Worm (Caenorhabditis elegans) whole organism, L4 larva: ENCODE measurements around the gene cyp-33C2.

ENCODE experiments used
- F10B5.3 ChIP-seq: sonication (generic microtip); optimal IDR thresholded peaks from 2 replicates; lab custom pipeline; 2016; ENCODE audit warnings: mild to moderate bottlenecking, missing genetic modification characterization, missing compliant biosample characterization
- F37D6.2 ChIP-seq: sonication (generic microtip); optimal IDR thresholded peaks from 2 replicates; lab custom pipeline; 2016; ENCODE audit warnings: mild to moderate bottlenecking, missing genetic modification characterization, missing compliant biosample characterization
- F44E2.7 ChIP-seq: fragments of 200-800 bp; sonication (Bioruptor generic); IDR thresholded peaks from 2 replicates; pipeline ENCODE4 v2.1.2; 2022; ENCODE audit warnings: missing genetic modification characterization, missing compliant biosample characterization
- R02D3.7 ChIP-seq: fragments of 150-350 bp; sonication (generic microtip); optimal IDR thresholded peaks from 3 replicates; lab custom pipeline; 2014; ENCODE audit warnings: missing biosample characterization, missing genetic modification characterization
- Y5F2A.4 ChIP-seq: fragments of 200-800 bp; sonication (Bioruptor generic); optimal IDR thresholded peaks from 2 replicates; lab custom pipeline; 2018; ENCODE audit warnings: mild to moderate bottlenecking, missing genetic modification characterization, missing compliant biosample characterization
- aha-1 ChIP-seq: fragments of 150-350 bp; peaks from one replicate; lab custom pipeline; 2014; ENCODE audit warnings: missing biosample characterization, missing genetic modification characterization
- aly-2 ChIP-seq: sonication (generic microtip); optimal IDR thresholded peaks from 2 replicates; lab custom pipeline; 2018; ENCODE audit warnings: missing biosample characterization, missing genetic modification characterization
- arid-1 ChIP-seq: fragments of 200-800 bp; sonication (Bioruptor generic); conservative IDR thresholded peaks from 2 replicates; pipeline ENCODE4 v1.3.6; 2022; ENCODE audit warnings: missing genetic modification reagents, missing genetic modification characterization, missing compliant biosample characterization
- attf-4 ChIP-seq: sonication (generic microtip); optimal IDR thresholded peaks from 3 replicates; lab custom pipeline; 2017; ENCODE audit warnings: missing biosample characterization, missing genetic modification characterization
- ceh-82 ChIP-seq: sonication (generic microtip); optimal IDR thresholded peaks from 2 replicates; lab custom pipeline; 2017; ENCODE audit warnings: missing biosample characterization, missing genetic modification characterization
- cey-2 ChIP-seq: sonication (generic microtip); optimal IDR thresholded peaks from 3 replicates; lab custom pipeline; 2017; ENCODE audit warnings: missing genetic modification characterization, mild to moderate bottlenecking, missing compliant biosample characterization, antibody characterized with exemption, borderline replicate concordance; ENCODE audit not compliant: insufficient read depth
- daf-16 ChIP-seq, 3 experiments: sonication (generic microtip); optimal IDR thresholded peaks; 2 replicates each; lab custom pipeline; 2016 to 2017; ENCODE audit warnings: missing genetic modification characterization in 3 of 3, missing genetic modification reagents in 3 of 3, mild to moderate bottlenecking in 2 of 3, missing compliant biosample characterization in 2 of 3, missing biosample characterization in 1 of 3, moderate library complexity in 1 of 3
- daf-19 ChIP-seq: fragments of 200-800 bp; sonication (Bioruptor generic); conservative IDR thresholded peaks from 2 replicates; pipeline ENCODE4 v1.3.6; 2022; ENCODE audit warnings: missing genetic modification characterization, missing compliant biosample characterization
- daf-8 ChIP-seq: fragments of 200-800 bp; sonication (Bioruptor generic); IDR thresholded peaks from 2 replicates; pipeline ENCODE4 v1.3.6; 2022; ENCODE audit warnings: missing genetic modification characterization, missing compliant biosample characterization
- dmd-6 ChIP-seq: fragments of 200-800 bp; sonication (Bioruptor generic); IDR thresholded peaks from 2 replicates; pipeline ENCODE4 v1.3.6; 2022; ENCODE audit warnings: missing genetic modification reagents, missing genetic modification characterization, missing compliant biosample characterization
- duxl-1 ChIP-seq: sonication (generic microtip); optimal IDR thresholded peaks from 2 replicates; lab custom pipeline; 2016; ENCODE audit warnings: mild to moderate bottlenecking, missing genetic modification characterization, moderate library complexity, missing compliant biosample characterization; ENCODE audit not compliant: poor library complexity
- egl-27 ChIP-seq: sonication (generic microtip); optimal IDR thresholded peaks from 3 replicates; lab custom pipeline; 2017; ENCODE audit warnings: missing biosample characterization, missing genetic modification reagents, missing genetic modification characterization
- egl-43 ChIP-seq: fragments of 200-800 bp; sonication (Bioruptor generic); IDR thresholded peaks from 2 replicates; pipeline ENCODE4 v1.3.6; 2022; ENCODE audit warnings: missing genetic modification reagents, missing genetic modification characterization, missing compliant biosample characterization
- fkh-10 ChIP-seq: fragments of 150-350 bp; optimal IDR thresholded peaks from 2 replicates; lab custom pipeline; 2014; ENCODE audit warnings: missing biosample characterization, missing genetic modification reagents, missing genetic modification characterization
- gei-8 ChIP-seq: fragments of 200-800 bp; sonication (Bioruptor generic); optimal IDR thresholded peaks from 2 replicates; lab custom pipeline; 2018; ENCODE audit warnings: mild to moderate bottlenecking, missing genetic modification characterization, missing compliant biosample characterization
- hmg-1.1 ChIP-seq: fragments of 200-800 bp; sonication (Bioruptor generic); IDR thresholded peaks from 2 replicates; pipeline ENCODE4 v1.3.6; 2022; ENCODE audit warnings: missing genetic modification reagents, missing genetic modification characterization, missing compliant biosample characterization
- lim-7 ChIP-seq: fragments of 200-800 bp; sonication (Bioruptor generic); IDR thresholded peaks from 2 replicates; pipeline ENCODE4 v1.3.6; 2022; ENCODE audit warnings: missing genetic modification characterization, missing compliant biosample characterization
- lin-38 ChIP-seq: fragments of 200-800 bp; sonication (Bioruptor generic); IDR thresholded peaks from 2 replicates; pipeline ENCODE4 v1.3.6; 2022; ENCODE audit warnings: missing genetic modification reagents, missing genetic modification characterization, missing compliant biosample characterization
- mdl-1 ChIP-seq, 2 experiments: fragments of 150-350 bp in 1 of 2; sonication (generic microtip) in 1 of 2; optimal IDR thresholded peaks; 2 replicates each; lab custom pipeline; 2014 to 2017; ENCODE audit warnings: missing biosample characterization in 2 of 2, missing genetic modification characterization in 2 of 2
- mep-1 ChIP-seq: fragments of 150-350 bp; sonication (generic microtip); optimal IDR thresholded peaks from 3 replicates; lab custom pipeline; 2014; ENCODE audit warnings: missing biosample characterization, missing genetic modification characterization
- mxl-2 ChIP-seq: fragments of 200-800 bp; sonication (Bioruptor generic); conservative IDR thresholded peaks from 2 replicates; pipeline ENCODE4 v1.3.6; 2022; ENCODE audit warnings: missing genetic modification reagents, missing genetic modification characterization, missing compliant biosample characterization
- nhr-10 ChIP-seq: fragments of 150-350 bp; optimal IDR thresholded peaks from 2 replicates; lab custom pipeline; 2014; ENCODE audit warnings: missing biosample characterization, missing genetic modification characterization
- nhr-11 ChIP-seq: fragments of 150-350 bp; optimal IDR thresholded peaks from 2 replicates; lab custom pipeline; 2014; ENCODE audit warnings: missing biosample characterization, missing genetic modification characterization
- nhr-111 ChIP-seq: fragments of 200-800 bp; sonication (Bioruptor generic); optimal IDR thresholded peaks from 2 replicates; lab custom pipeline; 2018; ENCODE audit warnings: mild to moderate bottlenecking, missing genetic modification characterization, missing compliant biosample characterization
- nhr-237 ChIP-seq: sonication (generic microtip); optimal IDR thresholded peaks from 2 replicates; lab custom pipeline; 2017; ENCODE audit warnings: missing biosample characterization, missing genetic modification characterization
- nhr-41 ChIP-seq: fragments of 200-800 bp; sonication (Bioruptor generic); IDR thresholded peaks from 2 replicates; pipeline ENCODE4 v1.3.6; 2022; ENCODE audit warnings: missing genetic modification reagents, missing genetic modification characterization, missing compliant biosample characterization
- nhr-48 ChIP-seq: sonication (generic microtip); optimal IDR thresholded peaks from 2 replicates; lab custom pipeline; 2016; ENCODE audit warnings: mild to moderate bottlenecking, missing genetic modification characterization, missing compliant biosample characterization
- nhr-6 ChIP-seq: fragments of 150-350 bp; optimal IDR thresholded peaks from 2 replicates; lab custom pipeline; 2014; ENCODE audit warnings: missing biosample characterization, missing genetic modification characterization
- nhr-77 ChIP-seq: fragments of 150-350 bp; optimal IDR thresholded peaks from 2 replicates; lab custom pipeline; 2014; ENCODE audit warnings: missing biosample characterization, missing genetic modification characterization
- pha-4 ChIP-seq, 2 experiments: fragments of 150-350 bp in 1 of 2; fragments of 200-800 bp in 1 of 2; sonication (Bioruptor generic) in 1 of 2; IDR thresholded peaks in 1 of 2; optimal IDR thresholded peaks in 1 of 2; 2 replicates each; pipeline versions ENCODE4 v1.3.6 to Lab custom; 2014 to 2022; ENCODE audit warnings: missing genetic modification characterization in 2 of 2, missing genetic modification reagents in 2 of 2, missing biosample characterization in 1 of 2, missing compliant biosample characterization in 1 of 2
- php-3 ChIP-seq: fragments of 200-800 bp; sonication (Bioruptor generic); IDR thresholded peaks from 2 replicates; pipeline ENCODE4 v1.3.6; 2022; ENCODE audit warnings: missing genetic modification reagents, missing genetic modification characterization, missing compliant biosample characterization
- rbr-2 ChIP-seq: sonication (generic microtip); optimal IDR thresholded peaks from 2 replicates; lab custom pipeline; 2016; ENCODE audit warnings: missing genotype, missing genetic modification characterization, missing compliant biosample characterization
- snpc-4 ChIP-seq: fragments of 150-350 bp; optimal IDR thresholded peaks from 2 replicates; lab custom pipeline; 2014; ENCODE audit warnings: missing biosample characterization, missing genetic modification characterization
- spr-3 ChIP-seq: fragments of 200-800 bp; sonication (Bioruptor generic); optimal IDR thresholded peaks from 2 replicates; lab custom pipeline; 2018; ENCODE audit warnings: mild to moderate bottlenecking, missing genetic modification characterization, missing compliant biosample characterization
- unc-39 ChIP-seq: sonication (generic microtip); optimal IDR thresholded peaks from 2 replicates; lab custom pipeline; 2017; ENCODE audit warnings: missing biosample characterization, missing genetic modification characterization
- unc-62 ChIP-seq, 3 experiments: fragments of 150-350 bp in 1 of 3; sonication (generic microtip); optimal IDR thresholded peaks in 2 of 3; peaks in 1 of 3; 1 replicate in 1 of 3; 2 replicates in 2 of 3; lab custom pipeline; 2014 to 2017; ENCODE audit warnings: missing biosample characterization in 3 of 3, missing genetic modification characterization in 3 of 3, missing genetic modification reagents in 3 of 3, missing genotype in 1 of 3
- zfp-2 ChIP-seq: sonication (generic microtip); optimal IDR thresholded peaks from 2 replicates; lab custom pipeline; 2016; ENCODE audit warnings: mild to moderate bottlenecking, missing genetic modification characterization, missing compliant biosample characterization
- zip-11 ChIP-seq: fragments of 200-800 bp; sonication (Bioruptor generic); IDR thresholded peaks from 2 replicates; pipeline ENCODE4 v1.3.6; 2022; ENCODE audit warnings: missing genetic modification characterization, missing compliant biosample characterization
- zip-2 ChIP-seq: fragments of 150-350 bp; optimal IDR thresholded peaks from 2 replicates; lab custom pipeline; 2014; ENCODE audit warnings: missing biosample characterization, missing genetic modification characterization
- ztf-11 ChIP-seq: fragments of 150-350 bp; optimal IDR thresholded peaks from 2 replicates; lab custom pipeline; 2014; ENCODE audit warnings: missing biosample characterization, missing genetic modification characterization

cyp-33C2 gene

DNA sequence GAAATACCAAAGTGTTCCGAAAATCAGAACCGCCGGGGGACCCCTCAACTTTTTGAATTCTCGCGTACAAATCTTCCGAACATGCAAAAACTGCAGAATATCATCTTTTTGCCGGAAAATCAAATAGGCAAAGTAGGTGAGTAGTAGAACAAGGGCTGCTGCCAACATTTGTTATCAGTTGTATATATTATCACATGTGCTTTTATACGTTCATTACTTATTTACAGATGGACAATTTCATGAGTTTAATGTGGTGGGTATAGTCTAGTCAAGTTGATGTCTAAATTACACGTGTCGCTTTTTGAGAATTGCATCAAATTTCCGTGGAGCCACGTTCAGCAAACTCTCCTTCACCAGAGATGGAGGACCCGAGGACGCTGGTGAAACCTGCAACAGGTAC is 18.0 kb downstream of the cyp-33C2 start, which contains the start of gene cyp-32B1 (continued):
- TF ChIP-seq dmd-6 (GFP tag; lab: Robert Waterston, UW) (peak; percentile 50; the same call in 1 of the 2 replicates), pha-4 (GFP tag; IDR thresholded peaks at IDR 0.05; lab: Robert Waterston, UW) (no peak), pha-4 (tag; optimal IDR thresholded peaks at IDR 0.05; lab: Kevin White, UChicago) (no peak), ztf-11 (tag; lab: Kevin White, UChicago) (no peak), gei-8 (no peak), snpc-4 (tag; lab: Kevin White, UChicago) (no peak), daf-16 (GFP tag; optimal IDR thresholded peaks at IDR 0.05; lab: Kevin White, UChicago) (no peak), daf-16 (tag; optimal IDR thresholded peaks at IDR 0.05; lab: Kevin White, UChicago) (peak; percentile 67), nhr-41 (no peak)

DNA sequence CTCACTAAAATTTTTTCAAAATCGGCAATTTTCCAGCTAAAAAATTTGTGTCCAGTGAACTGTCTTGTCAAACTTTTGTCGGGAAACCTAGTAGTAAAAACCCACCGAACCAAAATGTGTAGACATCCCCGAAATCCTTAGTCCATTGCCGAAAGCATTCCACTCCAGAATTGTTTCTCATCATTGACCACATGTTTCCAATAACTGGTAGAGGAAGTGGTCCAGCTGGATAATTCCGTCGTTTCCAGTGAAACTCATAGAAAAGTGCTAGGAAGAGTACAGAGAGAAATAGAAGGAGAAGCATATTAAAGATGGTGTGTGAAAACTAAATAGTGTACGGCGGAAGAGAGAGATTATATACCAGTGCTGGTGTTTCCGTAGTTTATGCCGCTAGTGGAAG is 20.8 kb downstream of the cyp-33C2 start, which contains the start of gene cyp-33C12:
TSS of gene cyp-33C12 (minus strand) at position 321 of the 400 bp plus-strand sequence.
- TF ChIP-seq egl-27 (no peak), rbr-2 (tag; lab: Kevin White, UChicago) (no peak), nhr-237 (tag; lab: Kevin White, UChicago) (no peak), zip-11 (GFP tag; lab: Robert Waterston, UW) (no peak), spr-3 (no peak), hmg-1.1 (no peak), zfp-2 (tag; lab: Kevin White, UChicago) (no peak), aly-2 (tag; lab: Kevin White, UChicago) (no peak), unc-62 (GFP tag; optimal IDR thresholded peaks at IDR 0.05 in 1 of 2; lab: Kevin White, UChicago) (no peak), unc-62 (tag; optimal IDR thresholded peaks at IDR 0.05; lab: Kevin White, UChicago) (no peak), zip-2 (tag; lab: Kevin White, UChicago) (no peak), nhr-11 (tag; lab: Kevin White, UChicago) (no peak), attf-4 (tag; lab: Kevin White, UChicago) (no peak)

ce11 chrV:2206181-2206580 is 22.9 kb downstream of the cyp-33C2 start, which contains the start of gene srt-40:
Gene srt-40, minus strand, starts transcription at chrV:2206281.
- TF ChIP-seq nhr-10 (tag; lab: Kevin White, UChicago) (no peak), cey-2 (tag; lab: Kevin White, UChicago) (no peak), mdl-1 (tag; optimal IDR thresholded peaks at IDR 0.05; lab: Kevin White, UChicago) (no peak), nhr-48 (tag; lab: Kevin White, UChicago) (no peak), unc-39 (tag; lab: Kevin White, UChicago) (no peak), mxl-2 (no peak), F37D6.2 (no peak), hmg-1.1 (no peak), zip-11 (GFP tag; lab: Robert Waterston, UW) (no peak), egl-43 (no peak), Y5F2A.4 (GFP tag; lab: Kevin White, UChicago) (no peak), nhr-77 (tag; lab: Kevin White, UChicago) (no peak), nhr-6 (tag; lab: Kevin White, UChicago) (no peak), gei-8 (no peak), aha-1 (tag; lab: Kevin White, UChicago) (no peak), php-3 (GFP tag; lab: Robert Waterston, UW) (no peak)

DNA sequence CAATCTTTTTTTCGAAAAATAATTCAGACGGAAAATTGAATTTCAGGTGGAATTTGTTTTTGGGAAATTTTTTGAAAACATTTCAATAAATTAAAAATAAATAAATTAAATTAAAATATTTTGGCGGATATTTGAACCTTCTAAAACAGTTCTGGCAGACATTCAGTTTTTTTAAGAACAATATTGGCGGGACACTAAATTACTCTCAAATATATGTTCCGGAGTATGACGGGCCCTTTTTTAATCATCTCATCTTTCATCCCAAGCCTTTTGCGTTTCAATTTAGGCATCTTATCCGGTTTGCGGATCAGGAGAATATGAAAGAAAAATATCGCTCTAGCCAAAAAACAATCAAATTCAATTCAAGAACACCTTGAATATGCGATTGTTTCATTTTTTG is 23.5 kb downstream of the cyp-33C2 start, which contains the start of gene svh-11:
TSS of gene svh-11 (plus strand) at position 301 of the 400 bp plus-strand sequence.
- no peak for TF ChIP-seq nhr-237 (tag; lab: Kevin White, UChicago)
- TF ChIP-seq F44E2.7 (GFP tag; lab: Robert Waterston, UW) = no peak
- no peak for TF ChIP-seq egl-43
- no peak for TF ChIP-seq lin-38 (GFP tag; lab: Robert Waterston, UW)
- TF ChIP-seq ceh-82 = no peak
- TF ChIP-seq dmd-6 (GFP tag; lab: Robert Waterston, UW) = no peak
- no peak for TF ChIP-seq mep-1 (tag; lab: Kevin White, UChicago)
- TF ChIP-seq nhr-10 (tag; lab: Kevin White, UChicago) = no peak
- TF ChIP-seq aly-2 (tag; lab: Kevin White, UChicago) = no peak
- TF ChIP-seq duxl-1 = no peak
- no peak for TF ChIP-seq fkh-10
- TF ChIP-seq arid-1 (GFP tag; lab: Robert Waterston, UW) = no peak
- TF ChIP-seq nhr-111 (GFP tag; lab: Kevin White, UChicago) = no peak
- TF ChIP-seq daf-19 (GFP tag; lab: Robert Waterston, UW) = no peak
- TF ChIP-seq R02D3.7 (tag; lab: Kevin White, UChicago) = no peak
- TF ChIP-seq F10B5.3 (tag; lab: Kevin White, UChicago) = no peak
- TF ChIP-seq daf-8 = no peak
- TF ChIP-seq lim-7 (GFP tag; lab: Robert Waterston, UW) = no peak
- no peak for TF ChIP-seq unc-39 (tag; lab: Kevin White, UChicago)
- no peak for TF ChIP-seq nhr-48 (tag; lab: Kevin White, UChicago)
- TF ChIP-seq, all 104 proteins: peak for 0
